Worm (Caenorhabditis elegans): Measurements from ENCODE around the gene flp-24.

- no peak for TF ChIP-seq elt-3 (tag; optimal IDR thresholded peaks at IDR 0.05)
- no peak for TF ChIP-seq fos-1 (tag; optimal IDR thresholded peaks at IDR 0.05)
- TF ChIP-seq fkh-10 (GFP tag; optimal IDR thresholded peaks at IDR 0.05), result no peak
- TF ChIP-seq egl-27 (tag; optimal IDR thresholded peaks at IDR 0.05), result no peak
- no peak for TF ChIP-seq unc-62 (GFP tag; optimal IDR thresholded peaks at IDR 0.05)
- TF ChIP-seq lin-15B (tag; optimal IDR thresholded peaks at IDR 0.05), result no peak
These were observed 26.1 kb upstream of the flp-24 start for ce11 chrIII:698814-699213.
